Worm (Caenorhabditis elegans) whole organism, mixed stage, embryonic: Measurements from ENCODE around the gene fbxb-114.

Experiments used
- blmp-1 ChIP-seq: fragments of 150-350 bp; optimal IDR thresholded peaks from 2 replicates; lab custom pipeline; 2014; ENCODE audit warnings: missing biosample characterization, missing genetic modification characterization
- elt-1 ChIP-seq: sonication (generic microtip); optimal IDR thresholded peaks from 2 replicates; lab custom pipeline; 2017; ENCODE audit warnings: missing genetic modification characterization, mild to moderate bottlenecking, missing compliant biosample characterization, antibody characterized with exemption, moderate library complexity, borderline replicate concordance; ENCODE audit not compliant: insufficient read depth
- lin-13 ChIP-seq: fragments of 150-350 bp; optimal IDR thresholded peaks from 2 replicates; lab custom pipeline; 2014; ENCODE audit warnings: missing biosample characterization, missing genetic modification characterization
- lsy-2 ChIP-seq: fragments of 150-350 bp; optimal IDR thresholded peaks from 2 replicates; lab custom pipeline; 2014; ENCODE audit warnings: missing biosample characterization, missing genetic modification characterization
- mab-5 ChIP-seq: fragments of 150-350 bp; optimal IDR thresholded peaks from 2 replicates; lab custom pipeline; 2014; ENCODE audit warnings: missing biosample characterization, missing genetic modification characterization
- nhr-12 ChIP-seq: fragments of 150-350 bp; optimal IDR thresholded peaks from 2 replicates; lab custom pipeline; 2014; ENCODE audit warnings: missing biosample characterization, missing genetic modification characterization
- nhr-237 ChIP-seq: fragments of 150-350 bp; optimal IDR thresholded peaks from 2 replicates; lab custom pipeline; 2014; ENCODE audit warnings: missing biosample characterization, missing genetic modification characterization
- nhr-28 ChIP-seq: fragments of 150-350 bp; optimal IDR thresholded peaks from 2 replicates; lab custom pipeline; 2014; ENCODE audit warnings: missing biosample characterization, missing genetic modification characterization
- nhr-76 ChIP-seq: sonication (generic microtip); optimal IDR thresholded peaks from 2 replicates; lab custom pipeline; 2017; ENCODE audit warnings: missing biosample characterization, missing genetic modification characterization
- pha-4 ChIP-seq: fragments of 150-350 bp; optimal IDR thresholded peaks from 2 replicates; lab custom pipeline; 2018; ENCODE audit warnings: missing biosample characterization, missing genetic modification reagents, missing genetic modification characterization
- unc-39 ChIP-seq: fragments of 150-350 bp; optimal IDR thresholded peaks from 2 replicates; lab custom pipeline; 2014; ENCODE audit warnings: missing biosample characterization, missing genetic modification characterization
- unc-62 ChIP-seq: fragments of 150-350 bp; optimal IDR thresholded peaks from 2 replicates; lab custom pipeline; 2014; ENCODE audit warnings: missing biosample characterization, missing genetic modification reagents, missing genetic modification characterization
- ztf-11 ChIP-seq: fragments of 150-350 bp; optimal IDR thresholded peaks from 2 replicates; lab custom pipeline; 2014; ENCODE audit warnings: missing biosample characterization, missing genetic modification characterization

ce11 chrX:16929560-16930332 is 8.1 kb downstream of the fbxb-114 start:
- TF ChIP-seq unc-39 (tag; lab: Kevin White, UChicago) (peak; percentile 21), ztf-11 (tag; lab: Kevin White, UChicago) (peak; percentile 84), nhr-237 (tag; lab: Kevin White, UChicago) (peak; percentile 97), unc-62 (GFP tag; lab: Kevin White, UChicago) (peak; percentile 97), nhr-12 (tag; lab: Kevin White, UChicago) (no peak), elt-1 (tag; lab: Kevin White, UChicago) (no peak), nhr-28 (tag; lab: Kevin White, UChicago) (peak; percentile 45), pha-4 (tag; lab: Kevin White, UChicago) (peak; percentile 98), blmp-1 (tag; lab: Kevin White, UChicago) (no peak), nhr-76 (no peak), lin-13 (tag; lab: Kevin White, UChicago) (peak; percentile 97), mab-5 (tag; lab: Kevin White, UChicago) (peak; percentile 88), lsy-2 (tag; lab: Kevin White, UChicago) (peak; percentile 88)
